Fruit fly (Drosophila melanogaster): ENCODE measurements around the gene CG17300.
A peak's percentile ranks its signal among the peaks of the same experiment; 100 is the strongest.

The CG17300 gene

dm6 chr3L:13087189-13087588 lies at the start of gene CG17300:
Gene CG17300, minus strand, starts transcription at chr3L:13087289.
- TF ChIP-seq usp (GFP tag; optimal IDR thresholded peaks at IDR 0.05) (no peak), psq (optimal IDR thresholded peaks at IDR 0.05) (no peak), pan (optimal IDR thresholded peaks at IDR 0.05) (no peak), CG8478 (optimal IDR thresholded peaks at IDR 0.05) (no peak), Dll (optimal IDR thresholded peaks at IDR 0.05) (no peak), EcR (GFP tag; optimal IDR thresholded peaks at IDR 0.05) (no peak)

dm6 chr3L:13135969-13136368 lies 48.9 kb upstream of the CG17300 start, which contains the start of gene CG33262:
Gene CG33262, plus strand, starts transcription at chr3L:13136269.
- no peak for TF ChIP-seq psq (optimal IDR thresholded peaks at IDR 0.05)
- TF ChIP-seq CG8478 (optimal IDR thresholded peaks at IDR 0.05): no peak

DNA sequence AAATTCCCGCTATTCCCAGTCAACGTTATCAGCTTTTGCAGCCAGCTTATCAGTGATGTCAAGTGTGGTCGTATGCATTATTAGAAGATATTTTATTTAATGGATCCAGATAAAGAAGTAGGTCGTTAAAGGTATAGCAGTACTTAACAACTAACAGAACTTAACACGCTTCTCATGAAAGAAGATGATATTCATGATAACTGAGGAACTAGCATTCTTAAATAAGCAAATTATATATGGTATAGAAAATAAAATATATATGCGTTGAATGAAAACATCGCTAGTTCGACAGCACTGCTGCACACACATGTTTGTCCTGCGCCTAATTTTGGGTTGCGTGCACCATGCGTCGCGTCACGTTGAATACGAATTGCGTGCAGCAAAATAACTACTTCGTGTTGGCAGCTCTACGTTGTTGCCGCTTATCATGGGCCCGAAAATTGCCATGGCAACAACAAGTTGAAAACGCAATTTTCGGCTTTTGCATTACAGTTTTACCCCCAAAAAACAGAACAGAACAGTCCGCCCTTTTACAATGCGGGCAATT lies 48.4 kb upstream of the CG17300 start:
- TF ChIP-seq psq (optimal IDR thresholded peaks at IDR 0.05) (no peak), EcR (GFP tag; optimal IDR thresholded peaks at IDR 0.05) (no peak), CG8478 (optimal IDR thresholded peaks at IDR 0.05) (no peak), pan (optimal IDR thresholded peaks at IDR 0.05) (no peak), Dll (optimal IDR thresholded peaks at IDR 0.05) (no peak), usp (GFP tag; optimal IDR thresholded peaks at IDR 0.05) (no peak)

- no peak for TF ChIP-seq usp (GFP tag; optimal IDR thresholded peaks at IDR 0.05)
- no peak for TF ChIP-seq Dll (optimal IDR thresholded peaks at IDR 0.05)
- TF ChIP-seq CG8478 (optimal IDR thresholded peaks at IDR 0.05): no peak
- no peak for TF ChIP-seq pan (optimal IDR thresholded peaks at IDR 0.05)
- TF ChIP-seq psq (optimal IDR thresholded peaks at IDR 0.05): no peak
- no peak for TF ChIP-seq EcR (GFP tag; optimal IDR thresholded peaks at IDR 0.05)
These were observed 47.8 kb upstream of the CG17300 start for dm6 chr3L:13134906-13135305.

DNA sequence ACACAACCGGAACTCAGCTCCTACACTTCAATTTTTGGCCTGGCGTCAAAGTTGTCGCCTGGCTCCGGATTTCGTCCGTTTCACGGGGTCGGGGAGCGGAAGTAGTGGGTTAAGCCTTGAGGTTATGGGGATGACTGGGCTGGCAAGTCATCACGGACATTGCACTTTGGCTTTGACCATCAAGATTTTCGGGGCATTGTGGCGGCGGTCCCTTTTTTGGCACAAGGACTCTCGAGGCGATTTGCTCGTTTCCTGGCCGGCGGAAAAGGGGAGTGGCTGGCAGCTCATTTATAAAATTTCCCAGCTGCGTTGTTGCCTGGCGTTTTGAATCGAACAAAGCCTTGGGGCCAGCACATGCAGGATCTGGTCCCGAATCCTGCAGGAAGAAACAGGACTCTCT lies 46.1 kb upstream of the CG17300 start:
- TF ChIP-seq EcR (GFP tag; optimal IDR thresholded peaks at IDR 0.05) (no peak), psq (optimal IDR thresholded peaks at IDR 0.05) (no peak), pan (optimal IDR thresholded peaks at IDR 0.05) (no peak), Dll (optimal IDR thresholded peaks at IDR 0.05) (no peak), usp (GFP tag; optimal IDR thresholded peaks at IDR 0.05) (no peak), CG8478 (optimal IDR thresholded peaks at IDR 0.05) (no peak)

- TF ChIP-seq psq (optimal IDR thresholded peaks at IDR 0.05) (no peak), CG8478 (optimal IDR thresholded peaks at IDR 0.05) (no peak), Dll (optimal IDR thresholded peaks at IDR 0.05) (no peak), EcR (GFP tag; optimal IDR thresholded peaks at IDR 0.05) (no peak)
These were observed 33.1 kb upstream of the CG17300 start for dm6 chr3L:13120146-13120545.

- no peak for TF ChIP-seq Dll (optimal IDR thresholded peaks at IDR 0.05)
- TF ChIP-seq usp (GFP tag; optimal IDR thresholded peaks at IDR 0.05): no peak
These were observed 31.9 kb upstream of the CG17300 start for dm6 chr3L:13118983-13119382.

DNA sequence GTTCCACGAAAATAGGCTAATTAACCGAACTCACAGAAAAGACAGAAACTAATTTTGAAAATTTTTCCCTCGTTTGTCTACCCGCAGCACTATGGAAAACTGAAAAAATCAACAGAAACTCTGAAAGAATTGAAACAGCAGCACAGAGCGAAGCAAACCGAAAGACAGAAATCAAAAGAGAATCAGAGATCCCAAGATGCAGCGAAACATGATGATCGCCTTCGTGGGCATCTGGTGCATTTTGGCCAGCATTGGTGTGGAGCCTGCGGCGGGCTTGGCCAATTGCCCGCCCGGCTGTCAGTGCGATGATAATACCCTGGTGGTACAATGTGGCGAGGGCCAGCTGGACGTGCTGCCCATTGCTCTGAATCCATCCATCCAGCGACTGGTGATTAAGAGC lies 28.0 kb upstream of the CG17300 start:
- TF ChIP-seq CG8478 (optimal IDR thresholded peaks at IDR 0.05): no peak

dm6 chr3L:13113970-13114392 lies 26.9 kb upstream of the CG17300 start, which contains the start of gene trn:
Gene trn, plus strand, starts transcription at chr3L:13114271.
- TF ChIP-seq Dll (optimal IDR thresholded peaks at IDR 0.05) (peak; percentile 13), usp (GFP tag; optimal IDR thresholded peaks at IDR 0.05) (no peak)

- TF ChIP-seq EcR (GFP tag; optimal IDR thresholded peaks at IDR 0.05) (no peak), CG8478 (optimal IDR thresholded peaks at IDR 0.05) (no peak), psq (optimal IDR thresholded peaks at IDR 0.05) (no peak), Dll (optimal IDR thresholded peaks at IDR 0.05) (no peak), usp (GFP tag; optimal IDR thresholded peaks at IDR 0.05) (no peak), pan (optimal IDR thresholded peaks at IDR 0.05) (no peak)
These were observed 24.3 kb upstream of the CG17300 start for dm6 chr3L:13111422-13111821.

- TF ChIP-seq pan (optimal IDR thresholded peaks at IDR 0.05) (no peak), Dll (optimal IDR thresholded peaks at IDR 0.05) (no peak), psq (optimal IDR thresholded peaks at IDR 0.05) (no peak), CG8478 (optimal IDR thresholded peaks at IDR 0.05) (no peak), usp (GFP tag; optimal IDR thresholded peaks at IDR 0.05) (no peak), EcR (GFP tag; optimal IDR thresholded peaks at IDR 0.05) (no peak)
These were observed 22.3 kb upstream of the CG17300 start for dm6 chr3L:13109362-13109761.

DNA sequence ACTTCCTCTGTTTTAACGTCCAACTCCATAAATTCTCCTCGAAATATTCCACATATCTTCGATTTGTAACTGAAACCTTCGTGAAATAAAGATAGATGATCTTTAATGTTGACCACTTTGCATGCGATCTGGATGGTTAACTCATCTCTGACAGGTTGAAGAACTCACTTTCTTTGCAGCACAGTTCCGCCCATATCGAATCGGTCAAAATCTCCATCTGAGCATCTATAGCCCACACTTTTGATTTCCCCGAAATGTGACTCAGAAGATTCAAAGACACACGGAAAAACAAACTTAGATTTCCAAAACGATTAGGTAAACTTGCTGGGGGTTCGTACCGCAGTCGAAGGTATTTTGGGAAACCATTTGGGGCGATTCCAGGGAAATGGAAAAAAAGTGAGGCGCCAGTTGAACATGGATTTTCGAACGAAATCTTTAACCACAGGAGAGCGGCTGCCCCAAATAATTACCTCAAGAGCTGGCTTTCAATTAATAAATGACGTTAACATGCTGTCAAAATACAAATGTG lies 21.3 kb upstream of the CG17300 start:
- TF ChIP-seq psq (optimal IDR thresholded peaks at IDR 0.05) (no peak), CG8478 (optimal IDR thresholded peaks at IDR 0.05) (no peak), usp (GFP tag; optimal IDR thresholded peaks at IDR 0.05) (no peak), Dll (optimal IDR thresholded peaks at IDR 0.05) (no peak)

DNA sequence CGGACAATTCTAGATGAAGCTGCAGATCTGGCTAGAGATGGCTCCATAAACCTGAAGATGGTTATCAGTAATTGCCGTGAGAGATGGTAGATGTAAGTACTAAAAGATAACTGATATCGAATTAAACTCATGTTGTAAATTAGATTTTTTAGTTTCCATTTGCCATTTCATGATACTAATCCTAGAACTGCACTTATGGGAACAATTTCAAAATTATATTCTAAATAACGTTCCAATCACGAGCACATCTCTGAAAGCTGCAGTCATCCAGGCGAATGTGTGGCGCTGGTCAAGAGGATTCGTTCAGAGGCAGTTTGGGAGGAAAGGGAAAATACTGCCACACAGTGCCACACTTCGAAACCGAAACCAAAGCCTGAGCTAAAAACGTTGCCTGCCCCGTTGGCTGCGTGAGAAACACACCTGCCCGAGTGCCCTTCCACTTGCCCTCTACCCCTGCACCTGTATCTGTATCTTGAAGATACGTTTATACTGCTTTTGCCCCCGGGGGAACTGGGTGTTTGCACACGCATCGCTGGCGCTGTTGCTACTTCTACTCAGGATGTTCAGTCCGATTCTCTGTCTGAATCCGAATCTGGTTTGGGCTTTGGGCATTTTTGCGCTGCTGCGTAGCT lies 20.3 kb upstream of the CG17300 start:
- TF ChIP-seq psq (optimal IDR thresholded peaks at IDR 0.05) (no peak), usp (GFP tag; optimal IDR thresholded peaks at IDR 0.05) (no peak), EcR (GFP tag; optimal IDR thresholded peaks at IDR 0.05) (no peak), Dll (optimal IDR thresholded peaks at IDR 0.05) (peak; percentile 6), CG8478 (optimal IDR thresholded peaks at IDR 0.05) (no peak), pan (optimal IDR thresholded peaks at IDR 0.05) (no peak)
